Worm (Caenorhabditis elegans) whole organism, L1 larva: ENCODE data around the gene aptf-2.

Experiments
- C34B4.2 ChIP-seq: sonication (generic microtip); optimal IDR thresholded peaks from 2 replicates; lab custom pipeline; 2017; ENCODE audit warnings: mild to moderate bottlenecking, missing genetic modification characterization, missing compliant biosample characterization
- F16B12.6 ChIP-seq: fragments of 150-350 bp; optimal IDR thresholded peaks from 2 replicates; lab custom pipeline; 2014; ENCODE audit warnings: missing biosample characterization, missing genetic modification characterization
- Y116A8C.19 ChIP-seq: sonication (generic microtip); optimal IDR thresholded peaks from 2 replicates; lab custom pipeline; 2016; ENCODE audit warnings: missing compliant biosample characterization, missing genetic modification characterization, borderline replicate concordance
- blmp-1 ChIP-seq: fragments of 150-350 bp; optimal IDR thresholded peaks from 2 replicates; lab custom pipeline; 2014; ENCODE audit warnings: missing biosample characterization, missing genetic modification characterization
- ceh-63 ChIP-seq: fragments of 200-800 bp; sonication (Bioruptor generic); optimal IDR thresholded peaks from 2 replicates; lab custom pipeline; 2018; ENCODE audit warnings: mild to moderate bottlenecking, missing genetic modification characterization, missing compliant biosample characterization
- ceh-8 ChIP-seq: fragments of 200-800 bp; sonication (Bioruptor generic); optimal IDR thresholded peaks from 2 replicates; lab custom pipeline; 2018; ENCODE audit warnings: mild to moderate bottlenecking, missing genetic modification characterization, moderate library complexity, missing compliant biosample characterization
- ces-1 ChIP-seq: fragments of 150-350 bp; optimal IDR thresholded peaks from 2 replicates; lab custom pipeline; 2014; ENCODE audit warnings: missing biosample characterization, missing genetic modification reagents, missing genetic modification characterization
- dpl-1 ChIP-seq, 3 experiments: fragments of 150-350 bp in 2 of 3; sonication (generic microtip) in 1 of 3; optimal IDR thresholded peaks; 2 replicates each; lab custom pipeline; 2014 to 2017; ENCODE audit warnings: missing biosample characterization in 3 of 3, missing genetic modification characterization in 3 of 3, missing genetic modification reagents in 3 of 3
- efl-1 ChIP-seq, 4 experiments: fragments of 150-350 bp; optimal IDR thresholded peaks in 3 of 4; peaks in 1 of 4; 1 replicate in 1 of 4; 2 replicates in 3 of 4; lab custom pipeline; 2014; ENCODE audit warnings: missing biosample characterization in 2 of 4, missing genetic modification characterization in 2 of 4, missing genetic modification reagents in 2 of 4
- elt-3 ChIP-seq, 6 experiments: fragments of 150-350 bp in 1 of 6; sonication (generic microtip); optimal IDR thresholded peaks; 2 replicates each; lab custom pipeline; 2017 to 2018; ENCODE audit warnings: missing biosample characterization in 6 of 6, missing genetic modification characterization in 6 of 6, inconsistent platforms in 1 of 6
- ets-5 ChIP-seq: fragments of 200-800 bp; sonication (Bioruptor generic); IDR thresholded peaks from 2 replicates; pipeline ENCODE4 v1.3.6; 2022; ENCODE audit warnings: missing genetic modification characterization, missing compliant biosample characterization
- fkh-8 ChIP-seq: sonication (generic microtip); optimal IDR thresholded peaks from 2 replicates; lab custom pipeline; 2016; ENCODE audit warnings: mild to moderate bottlenecking, missing genetic modification characterization, missing compliant biosample characterization
- grh-1 ChIP-seq: fragments of 200-800 bp; sonication (Bioruptor generic); IDR thresholded peaks from 2 replicates; pipeline ENCODE4 v1.3.6; 2022; ENCODE audit warnings: missing genetic modification reagents, missing genetic modification characterization, missing compliant biosample characterization
- hlh-17 ChIP-seq: fragments of 200-800 bp; sonication (Bioruptor generic); optimal IDR thresholded peaks from 2 replicates; lab custom pipeline; 2018; ENCODE audit warnings: missing genetic modification characterization, mild to moderate bottlenecking, missing compliant biosample characterization, moderate library complexity, borderline replicate concordance
- hlh-4 ChIP-seq: sonication (generic microtip); optimal IDR thresholded peaks from 2 replicates; lab custom pipeline; 2016; ENCODE audit warnings: mild to moderate bottlenecking, missing genetic modification characterization, missing compliant biosample characterization
- hpl-2 ChIP-seq: fragments of 150-350 bp; optimal IDR thresholded peaks from 2 replicates; lab custom pipeline; 2014; ENCODE audit warnings: missing biosample characterization, missing genetic modification reagents, missing genetic modification characterization
- isw-1 ChIP-seq: fragments of 200-800 bp; sonication (Bioruptor generic); IDR thresholded peaks from 2 replicates; pipeline ENCODE4 v1.3.6; 2022; ENCODE audit warnings: missing genetic modification characterization, missing compliant biosample characterization
- lin-13 ChIP-seq: fragments of 150-350 bp; optimal IDR thresholded peaks from 2 replicates; lab custom pipeline; 2014; ENCODE audit warnings: missing biosample characterization, missing genetic modification reagents, missing genetic modification characterization
- lin-14 ChIP-seq: fragments of 200-800 bp; sonication (Bioruptor generic); optimal IDR thresholded peaks from 2 replicates; lab custom pipeline; 2018; ENCODE audit warnings: mild to moderate bottlenecking, missing genetic modification characterization, moderate library complexity, missing compliant biosample characterization
- lin-15B ChIP-seq: fragments of 150-350 bp; sonication (generic microtip); optimal IDR thresholded peaks from 3 replicates; lab custom pipeline; 2014; ENCODE audit warnings: missing biosample characterization, missing genetic modification characterization
- lir-3 ChIP-seq: sonication (generic microtip); optimal IDR thresholded peaks from 2 replicates; lab custom pipeline; 2016; ENCODE audit warnings: mild to moderate bottlenecking, missing genetic modification characterization, moderate library complexity, missing compliant biosample characterization; ENCODE audit not compliant: poor library complexity
- lsy-2 ChIP-seq, 2 experiments: fragments of 150-350 bp; optimal IDR thresholded peaks; 2 replicates each; lab custom pipeline; 2014; ENCODE audit warnings: missing biosample characterization in 2 of 2, missing genetic modification characterization in 2 of 2
- mab-9 ChIP-seq: fragments of 200-800 bp; sonication (Bioruptor generic); IDR thresholded peaks from 2 replicates; pipeline ENCODE4 v1.3.6; 2022; ENCODE audit warnings: missing genetic modification reagents, missing genetic modification characterization, missing compliant biosample characterization
- mef-2 ChIP-seq: fragments of 150-350 bp; optimal IDR thresholded peaks from 2 replicates; lab custom pipeline; 2014; ENCODE audit warnings: missing biosample characterization, missing genetic modification characterization
- mep-1 ChIP-seq: fragments of 150-350 bp; optimal IDR thresholded peaks from 2 replicates; lab custom pipeline; 2014; ENCODE audit warnings: missing biosample characterization, missing genetic modification characterization
- nhr-11 ChIP-seq: fragments of 150-350 bp; optimal IDR thresholded peaks from 2 replicates; lab custom pipeline; 2014; ENCODE audit warnings: missing biosample characterization, missing genetic modification characterization
- nhr-19 ChIP-seq: fragments of 200-800 bp; sonication (Bioruptor generic); conservative IDR thresholded peaks from 2 replicates; pipeline ENCODE4 v1.3.6; 2022; ENCODE audit warnings: missing genetic modification characterization, missing compliant biosample characterization
- nhr-20 ChIP-seq: sonication (generic microtip); optimal IDR thresholded peaks from 2 replicates; lab custom pipeline; 2016; ENCODE audit warnings: mild to moderate bottlenecking, missing genetic modification characterization, missing compliant biosample characterization
- nhr-237 ChIP-seq: fragments of 150-350 bp; optimal IDR thresholded peaks from 2 replicates; lab custom pipeline; 2014; ENCODE audit warnings: missing biosample characterization, missing genetic modification characterization
- nhr-28 ChIP-seq: fragments of 150-350 bp; optimal IDR thresholded peaks from 2 replicates; lab custom pipeline; 2014; ENCODE audit warnings: missing biosample characterization, missing genetic modification characterization
- nhr-47 ChIP-seq: sonication (generic microtip); optimal IDR thresholded peaks from 2 replicates; lab custom pipeline; 2016; ENCODE audit warnings: mild to moderate bottlenecking, missing genetic modification characterization, moderate library complexity, missing compliant biosample characterization
- nhr-71 ChIP-seq: sonication (generic microtip); optimal IDR thresholded peaks from 2 replicates; lab custom pipeline; 2016; ENCODE audit warnings: mild to moderate bottlenecking, missing genetic modification characterization, moderate library complexity, missing compliant biosample characterization
- nhr-76 ChIP-seq: sonication (generic microtip); optimal IDR thresholded peaks from 2 replicates; lab custom pipeline; 2017; ENCODE audit warnings: missing biosample characterization, missing genetic modification characterization
- nhr-85 ChIP-seq: sonication (generic microtip); peaks from one replicate; lab custom pipeline; 2016; ENCODE audit warnings: missing genetic modification characterization, inconsistent platforms, missing compliant biosample characterization
- pax-3 ChIP-seq: fragments of 200-800 bp; sonication (Bioruptor generic); optimal IDR thresholded peaks from 2 replicates; lab custom pipeline; 2018; ENCODE audit warnings: mild to moderate bottlenecking, missing genetic modification characterization, moderate library complexity, missing compliant biosample characterization
- sptf-1 ChIP-seq: fragments of 150-350 bp; optimal IDR thresholded peaks from 2 replicates; lab custom pipeline; 2014; ENCODE audit warnings: missing biosample characterization, missing genetic modification characterization
- tbx-2 ChIP-seq: sonication (generic microtip); optimal IDR thresholded peaks from 2 replicates; lab custom pipeline; 2016; ENCODE audit warnings: missing genetic modification characterization, missing compliant biosample characterization
- tlp-1 ChIP-seq: fragments of 150-350 bp; optimal IDR thresholded peaks from 2 replicates; lab custom pipeline; 2014; ENCODE audit warnings: missing biosample characterization, missing genetic modification characterization
- unc-30 ChIP-seq: sonication (generic microtip); optimal IDR thresholded peaks from 2 replicates; lab custom pipeline; 2017; ENCODE audit warnings: missing biosample characterization, missing genetic modification characterization
- vab-15 ChIP-seq: sonication (generic microtip); optimal IDR thresholded peaks from 2 replicates; lab custom pipeline; 2017; ENCODE audit warnings: missing genotype, mild to moderate bottlenecking, missing genetic modification characterization, missing compliant biosample characterization
- zip-4 ChIP-seq: fragments of 200-800 bp; sonication (Bioruptor generic); optimal IDR thresholded peaks from 2 replicates; lab custom pipeline; 2018; ENCODE audit warnings: mild to moderate bottlenecking, missing genetic modification characterization, moderate library complexity, missing compliant biosample characterization
- ztf-11 ChIP-seq, 2 experiments: sonication (generic microtip); optimal IDR thresholded peaks; 2 replicates each; lab custom pipeline; 2016 to 2017; ENCODE audit warnings: missing genetic modification characterization in 2 of 2, missing biosample characterization in 1 of 2, missing compliant biosample characterization in 1 of 2
- ztf-4 ChIP-seq: fragments of 150-350 bp; optimal IDR thresholded peaks from 2 replicates; lab custom pipeline; 2014; ENCODE audit warnings: missing biosample characterization, missing genetic modification characterization

The aptf-2 gene

ce11 chrIV:13393246-13393716 is 22.6 kb downstream of the aptf-2 start (continued):
- TF ChIP-seq fkh-8 (no peak), zip-4 (no peak), efl-1 (optimal IDR thresholded peaks at IDR 0.05; lab: Kevin White, UChicago) (no peak), efl-1 (GFP tag; optimal IDR thresholded peaks at IDR 0.05 in 1 of 2; lab: Kevin White, UChicago) (peak in 1 of 2 experiments; percentile 84), ztf-4 (tag; lab: Kevin White, UChicago) (peak; percentile 19), tlp-1 (no peak), nhr-20 (tag; lab: Kevin White, UChicago) (peak; percentile 76), mef-2 (tag; lab: Kevin White, UChicago) (no peak), nhr-85 (tag; lab: Kevin White, UChicago) (peak; percentile 89), F16B12.6 (tag; lab: Kevin White, UChicago) (no peak), lin-14 (peak; percentile 65), nhr-28 (tag; lab: Kevin White, UChicago) (no peak), Y116A8C.19 (tag; lab: Kevin White, UChicago) (no peak), lin-13 (GFP tag; lab: Kevin White, UChicago) (no peak), nhr-19 (peak; percentile 50), dpl-1 (GFP tag; optimal IDR thresholded peaks at IDR 0.05; lab: Kevin White, UChicago) (no peak), ces-1 (GFP tag; lab: Kevin White, UChicago) (no peak), isw-1 (GFP tag; lab: Robert Waterston, UW) (no peak), elt-3 (tag; optimal IDR thresholded peaks at IDR 0.05; lab: Kevin White, UChicago) (peak in 3 of 6 experiments; percentile 6 to 82 (median 61)), mab-9 (GFP tag; lab: Robert Waterston, UW) (no peak), hlh-4 (no peak), nhr-11 (tag; lab: Kevin White, UChicago) (no peak), mep-1 (tag; lab: Kevin White, UChicago) (peak; percentile 5), nhr-71 (tag; lab: Kevin White, UChicago) (peak; percentile 84), grh-1 (GFP tag; lab: Robert Waterston, UW) (no peak), hlh-17 (GFP tag; lab: Kevin White, UChicago) (no peak), ztf-11 (tag; optimal IDR thresholded peaks at IDR 0.05; lab: Kevin White, UChicago) (no peak), pax-3 (tag; lab: Kevin White, UChicago) (no peak), lir-3 (tag; lab: Kevin White, UChicago) (no peak), lsy-2 (tag; optimal IDR thresholded peaks at IDR 0.05; lab: Kevin White, UChicago) (peak; percentile 24 to 44), lin-15B (tag; lab: Kevin White, UChicago) (no peak), ceh-63 (GFP tag; lab: Kevin White, UChicago) (no peak), nhr-76 (tag; lab: Kevin White, UChicago) (no peak), sptf-1 (tag; lab: Kevin White, UChicago) (no peak), hpl-2 (GFP tag; lab: Kevin White, UChicago) (no peak), vab-15 (no peak), nhr-237 (tag; lab: Kevin White, UChicago) (no peak)

ce11 chrIV:13392230-13392629 is 23.6 kb downstream of the aptf-2 start:
- TF ChIP-seq ets-5 (GFP tag; lab: Robert Waterston, UW), result no peak
- TF ChIP-seq, all 84 proteins: peak for 0

ce11 chrIV:13390770-13391169 is 25.1 kb downstream of the aptf-2 start:
- TF ChIP-seq nhr-20 (tag; lab: Kevin White, UChicago) (no peak), nhr-47 (tag; lab: Kevin White, UChicago) (peak; percentile 0), tbx-2 (tag; lab: Kevin White, UChicago) (no peak), blmp-1 (no peak), unc-30 (tag; lab: Kevin White, UChicago) (no peak), C34B4.2 (tag; lab: Kevin White, UChicago) (no peak), ceh-8 (no peak)
